In genomic region chrV:597823-598222, ce11 we compare ENCODE assay signal across 3 worm cellular contexts.
TF ChIP-seq lines count a peak whose summit lies in the region.

No protein-coding gene starts in this region.

TF ChIP-seq in whole organism, L1 larva, 84 proteins besides CTCF, POLR2A, EP300 and RAD21:
- peak; percentile 73 for TF ChIP-seq nhr-85 (tag; lab: Kevin White, UChicago)
- no peak for TF ChIP-seq alr-1 (tag; optimal IDR thresholded peaks at IDR 0.05; lab: Kevin White, UChicago; ENCODE audit: borderline replicate concordance)
- no peak for TF ChIP-seq efl-1 (optimal IDR thresholded peaks at IDR 0.05; lab: Kevin White, UChicago)
- peak in 1 of 2 experiments; percentile 45 for TF ChIP-seq efl-1 (GFP tag; optimal IDR thresholded peaks at IDR 0.05 in 1 of 2; lab: Kevin White, UChicago)

TF ChIP-seq in whole organism, L2 larva, 48 proteins besides CTCF, POLR2A, EP300 and RAD21:
- TF ChIP-seq mbf-1 (tag; optimal IDR thresholded peaks at IDR 0.05; lab: Kevin White, UChicago): no peak
- TF ChIP-seq gmeb-1 (tag; optimal IDR thresholded peaks at IDR 0.05; lab: Kevin White, UChicago): no peak
- no peak for TF ChIP-seq ztf-11 (tag; optimal IDR thresholded peaks at IDR 0.05; lab: Kevin White, UChicago)
- TF ChIP-seq snpc-4 (tag; optimal IDR thresholded peaks at IDR 0.05; lab: Kevin White, UChicago): no peak
- TF ChIP-seq ceh-16 (tag; optimal IDR thresholded peaks at IDR 0.05; lab: Kevin White, UChicago): peak; percentile 61
- TF ChIP-seq unc-39 (tag; optimal IDR thresholded peaks at IDR 0.05; lab: Kevin White, UChicago): no peak
- no peak for TF ChIP-seq ztf-1 (GFP tag; conservative IDR thresholded peaks at IDR 0.05; lab: Robert Waterston, UW)
- peak; percentile 66 for TF ChIP-seq sma-9 (GFP tag; optimal IDR thresholded peaks at IDR 0.05; lab: Kevin White, UChicago)
- no peak for TF ChIP-seq sma-9 (tag; optimal IDR thresholded peaks at IDR 0.05; lab: Kevin White, UChicago)
- no peak for TF ChIP-seq lsy-2 (tag; optimal IDR thresholded peaks at IDR 0.05; lab: Kevin White, UChicago)
- no peak for TF ChIP-seq Y55F3AM.14 (GFP tag; optimal IDR thresholded peaks at IDR 0.05; lab: Kevin White, UChicago)
- TF ChIP-seq peb-1 (tag; optimal IDR thresholded peaks at IDR 0.05; lab: Kevin White, UChicago): no peak
- TF ChIP-seq nhr-10 (tag; optimal IDR thresholded peaks at IDR 0.05; lab: Kevin White, UChicago): no peak
- no peak for TF ChIP-seq unc-55 (GFP tag; optimal IDR thresholded peaks at IDR 0.05; lab: Kevin White, UChicago)
- TF ChIP-seq ama-1 (optimal IDR thresholded peaks at IDR 0.05; lab: Kevin White, UChicago): no peak
- TF ChIP-seq ZK546.5 (tag; optimal IDR thresholded peaks at IDR 0.05; lab: Kevin White, UChicago): no peak
- no peak for TF ChIP-seq zag-1 (tag; optimal IDR thresholded peaks at IDR 0.05; lab: Kevin White, UChicago)
- no peak for TF ChIP-seq nhr-23 (tag; optimal IDR thresholded peaks at IDR 0.05; lab: Kevin White, UChicago)
- TF ChIP-seq nhr-21 (tag; optimal IDR thresholded peaks at IDR 0.05; lab: Kevin White, UChicago): no peak
- peak; percentile 72 for TF ChIP-seq elt-1 (tag; optimal IDR thresholded peaks at IDR 0.05; lab: Kevin White, UChicago)
- TF ChIP-seq nhr-25 (tag; optimal IDR thresholded peaks at IDR 0.05; lab: Kevin White, UChicago): peak; percentile 24
- TF ChIP-seq mdl-1 (tag; optimal IDR thresholded peaks at IDR 0.05; lab: Kevin White, UChicago): no peak

TF ChIP-seq in whole organism, L3 larva, 47 proteins besides CTCF, POLR2A, EP300 and RAD21:
- peak; percentile 58 for TF ChIP-seq nhr-23 (tag; optimal IDR thresholded peaks at IDR 0.05; lab: Kevin White, UChicago)
- TF ChIP-seq nhr-12 (tag; optimal IDR thresholded peaks at IDR 0.05; lab: Kevin White, UChicago): no peak
- TF ChIP-seq elt-1 (tag; optimal IDR thresholded peaks at IDR 0.05; lab: Kevin White, UChicago): peak; percentile 85
- no peak for TF ChIP-seq mdl-1 (tag; optimal IDR thresholded peaks at IDR 0.05; lab: Kevin White, UChicago)
